Worm (Caenorhabditis elegans) whole organism, L2 larva: ENCODE measurements around the gene npp-10.

Source experiments
- F13H6.1 ChIP-seq: sonication (generic microtip); optimal IDR thresholded peaks from 2 replicates; lab custom pipeline; 2016; ENCODE audit warnings: missing genetic modification characterization, missing compliant biosample characterization
- R02D3.7 ChIP-seq: fragments of 150-350 bp; optimal IDR thresholded peaks from 2 replicates; lab custom pipeline; 2014; ENCODE audit warnings: missing biosample characterization, missing genetic modification characterization
- Y55F3AM.14 ChIP-seq: fragments of 200-800 bp; sonication (Bioruptor generic); optimal IDR thresholded peaks from 2 replicates; lab custom pipeline; 2018; ENCODE audit warnings: mild to moderate bottlenecking, missing genetic modification characterization, missing compliant biosample characterization
- ZK546.5 ChIP-seq: sonication (generic microtip); optimal IDR thresholded peaks from 2 replicates; lab custom pipeline; 2017; ENCODE audit warnings: missing biosample characterization, missing genetic modification characterization
- blmp-1 ChIP-seq: sonication (generic microtip); optimal IDR thresholded peaks from 2 replicates; lab custom pipeline; 2017; ENCODE audit warnings: missing genetic modification characterization, mild to moderate bottlenecking, missing compliant biosample characterization, antibody characterized with exemption, moderate library complexity; ENCODE audit not compliant: insufficient read depth
- ceh-82 ChIP-seq: fragments of 150-350 bp; optimal IDR thresholded peaks from 2 replicates; lab custom pipeline; 2014; ENCODE audit warnings: missing biosample characterization, missing genetic modification characterization
- crh-2 ChIP-seq: sonication (generic microtip); optimal IDR thresholded peaks from 2 replicates; lab custom pipeline; 2017; ENCODE audit warnings: missing biosample characterization, missing genetic modification characterization
- elt-1 ChIP-seq: fragments of 150-350 bp; optimal IDR thresholded peaks from 2 replicates; lab custom pipeline; 2014; ENCODE audit warnings: missing biosample characterization, missing genetic modification characterization
- fos-1 ChIP-seq: fragments of 150-350 bp; optimal IDR thresholded peaks from 2 replicates; lab custom pipeline; 2014; ENCODE audit warnings: missing biosample characterization, missing genetic modification characterization
- gmeb-1 ChIP-seq: fragments of 150-350 bp; optimal IDR thresholded peaks from 2 replicates; lab custom pipeline; 2014; ENCODE audit warnings: missing biosample characterization, missing genetic modification characterization
- lin-39 ChIP-seq: fragments of 150-350 bp; optimal IDR thresholded peaks from 2 replicates; lab custom pipeline; 2014; ENCODE audit warnings: missing biosample characterization, missing genetic modification reagents, missing genetic modification characterization
- lsy-2 ChIP-seq, 2 experiments: fragments of 150-350 bp in 1 of 2; sonication (generic microtip) in 1 of 2; optimal IDR thresholded peaks; 2 replicates each; lab custom pipeline; 2014 to 2017; ENCODE audit warnings: missing biosample characterization in 2 of 2, missing genetic modification characterization in 2 of 2
- mbf-1 ChIP-seq: sonication (generic microtip); optimal IDR thresholded peaks from 2 replicates; lab custom pipeline; 2017; ENCODE audit warnings: missing biosample characterization, missing genetic modification characterization
- mdl-1 ChIP-seq, 2 experiments: fragments of 150-350 bp in 1 of 2; sonication (generic microtip) in 1 of 2; optimal IDR thresholded peaks; 2 replicates each; lab custom pipeline; 2017; ENCODE audit warnings: missing biosample characterization in 2 of 2, missing genetic modification characterization in 2 of 2
- nhr-129 ChIP-seq: fragments of 150-350 bp; optimal IDR thresholded peaks from 2 replicates; lab custom pipeline; 2014; ENCODE audit warnings: missing biosample characterization, missing genetic modification characterization
- nhr-21 ChIP-seq: fragments of 150-350 bp; optimal IDR thresholded peaks from 2 replicates; lab custom pipeline; 2014; ENCODE audit warnings: missing biosample characterization, missing genetic modification characterization
- nhr-237 ChIP-seq: fragments of 150-350 bp; optimal IDR thresholded peaks from 2 replicates; lab custom pipeline; 2014; ENCODE audit warnings: missing biosample characterization, missing genetic modification characterization
- nhr-25 ChIP-seq: fragments of 150-350 bp; sonication (generic microtip); optimal IDR thresholded peaks from 3 replicates; lab custom pipeline; 2014; ENCODE audit warnings: missing biosample characterization, missing genetic modification characterization
- peb-1 ChIP-seq: fragments of 150-350 bp; optimal IDR thresholded peaks from 2 replicates; lab custom pipeline; 2014; ENCODE audit warnings: missing biosample characterization, missing genetic modification characterization
- skn-1 ChIP-seq: sonication (generic microtip); optimal IDR thresholded peaks from 2 replicates; lab custom pipeline; 2017; ENCODE audit warnings: missing biosample characterization, missing genetic modification characterization
- sma-3 ChIP-seq: sonication (generic microtip); optimal IDR thresholded peaks from 2 replicates; lab custom pipeline; 2016; ENCODE audit warnings: missing genetic modification reagents, missing genetic modification characterization, missing compliant biosample characterization
- sma-9 ChIP-seq, 2 experiments: fragments of 150-350 bp in 1 of 2; sonication (generic microtip) in 1 of 2; optimal IDR thresholded peaks; 2 replicates each; lab custom pipeline; 2014 to 2016; ENCODE audit warnings: missing genetic modification characterization in 2 of 2, mild to moderate bottlenecking in 1 of 2, missing biosample characterization in 1 of 2, missing compliant biosample characterization in 1 of 2, missing genetic modification reagents in 1 of 2, moderate library complexity in 1 of 2
- snpc-4 ChIP-seq: fragments of 150-350 bp; optimal IDR thresholded peaks from 2 replicates; lab custom pipeline; 2014; ENCODE audit warnings: missing biosample characterization, missing genetic modification characterization
- unc-55 ChIP-seq: fragments of 150-350 bp; sonication (generic microtip); optimal IDR thresholded peaks from 3 replicates; lab custom pipeline; 2014; ENCODE audit warnings: missing biosample characterization, missing genetic modification reagents, missing genetic modification characterization
- zag-1 ChIP-seq: fragments of 150-350 bp; optimal IDR thresholded peaks from 2 replicates; lab custom pipeline; 2014; ENCODE audit warnings: missing biosample characterization, missing genetic modification characterization
- ztf-11 ChIP-seq: sonication (generic microtip); optimal IDR thresholded peaks from 2 replicates; lab custom pipeline; 2017; ENCODE audit warnings: missing biosample characterization, missing genetic modification characterization
- ztf-4 ChIP-seq: fragments of 150-350 bp; optimal IDR thresholded peaks from 2 replicates; lab custom pipeline; 2014; ENCODE audit warnings: missing biosample characterization, missing genetic modification characterization

npp-10 gene

DNA sequence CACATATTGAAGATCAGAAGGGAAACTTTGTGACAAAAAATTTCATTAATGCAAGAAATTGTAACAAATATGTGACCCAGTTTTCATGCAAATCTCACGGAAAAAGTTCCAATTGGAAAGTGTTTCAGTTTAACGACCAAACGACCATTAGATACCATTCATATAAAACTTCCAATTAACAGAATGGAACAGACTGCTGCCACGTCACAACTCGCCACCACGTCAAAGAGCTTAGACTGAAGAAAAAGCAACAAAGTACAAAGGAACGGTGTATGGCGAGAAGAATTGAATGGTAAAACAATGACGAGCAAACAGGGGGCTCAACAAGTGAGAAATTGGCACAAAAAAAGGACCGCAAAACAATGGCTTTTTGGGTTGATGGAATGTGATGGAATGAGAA lies 34.0 kb downstream of the npp-10 start, which contains the start of gene T04C9.3:
Gene T04C9.3, plus strand, starts transcription at position 301 of the 400 bp plus-strand sequence.
- no peak for TF ChIP-seq gmeb-1
- TF ChIP-seq nhr-21 (tag; lab: Kevin White, UChicago) = no peak
- TF ChIP-seq ztf-4 = no peak
- no peak for TF ChIP-seq lin-39
- no peak for TF ChIP-seq nhr-237
- no peak for TF ChIP-seq zag-1 (tag; lab: Kevin White, UChicago)
- TF ChIP-seq R02D3.7 = no peak
- TF ChIP-seq Y55F3AM.14 (GFP tag; lab: Kevin White, UChicago) = no peak
- no peak for TF ChIP-seq peb-1 (tag; lab: Kevin White, UChicago)
- no peak for TF ChIP-seq crh-2 (tag; lab: Kevin White, UChicago)
- TF ChIP-seq blmp-1 (tag; lab: Kevin White, UChicago) = no peak
- TF ChIP-seq ztf-11 (tag; lab: Kevin White, UChicago) = no peak
- no peak for TF ChIP-seq elt-1 (tag; lab: Kevin White, UChicago)
- TF ChIP-seq snpc-4 (tag; lab: Kevin White, UChicago) = no peak
- no peak for TF ChIP-seq unc-55 (GFP tag; lab: Kevin White, UChicago)

- no peak for TF ChIP-seq mbf-1 (tag; lab: Kevin White, UChicago)
- TF ChIP-seq nhr-25 (tag; lab: Kevin White, UChicago) = peak; percentile 31
- no peak for TF ChIP-seq nhr-129 (tag; lab: Kevin White, UChicago)
- TF ChIP-seq sma-3 (GFP tag; lab: Kevin White, UChicago) = peak; percentile 26
- no peak for TF ChIP-seq mdl-1 (tag; optimal IDR thresholded peaks at IDR 0.05; lab: Kevin White, UChicago)
- TF ChIP-seq ZK546.5 (tag; lab: Kevin White, UChicago) = no peak
- no peak for TF ChIP-seq ceh-82 (tag; lab: Kevin White, UChicago)
These were observed 36.5 kb downstream of the npp-10 start for ce11 chrIII:5982753-5983390.

DNA sequence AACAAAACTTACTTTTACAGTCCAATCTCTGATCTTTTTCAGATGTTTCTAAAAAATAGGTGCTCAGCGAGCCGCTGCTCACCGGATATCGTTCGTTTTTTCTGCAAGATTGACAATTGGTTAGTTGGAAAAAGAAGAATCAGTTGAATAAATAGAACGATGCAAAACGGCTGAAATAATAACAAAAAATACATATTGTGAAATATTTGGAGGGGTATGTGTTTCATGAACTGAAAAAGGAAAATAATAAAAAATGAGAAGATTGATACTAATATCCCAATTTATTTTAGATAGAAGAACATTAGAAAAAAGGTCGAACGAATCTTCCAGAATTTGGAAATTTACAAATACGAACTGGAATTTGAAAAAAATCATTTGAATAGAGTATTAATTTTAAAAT lies 37.3 kb downstream of the npp-10 start, which contains the start of gene frm-2:
Gene frm-2, minus strand, starts transcription at position 101 of the 400 bp plus-strand sequence.
- TF ChIP-seq lsy-2 (tag; optimal IDR thresholded peaks at IDR 0.05; lab: Kevin White, UChicago) (no peak), mdl-1 (tag; optimal IDR thresholded peaks at IDR 0.05; lab: Kevin White, UChicago) (no peak)

- TF ChIP-seq gmeb-1 = peak; percentile 2
- TF ChIP-seq elt-1 (tag; lab: Kevin White, UChicago) = no peak
- TF ChIP-seq skn-1 (tag; lab: Kevin White, UChicago) = peak; percentile 68
- peak; percentile 95 for TF ChIP-seq fos-1
These were observed 38.0 kb downstream of the npp-10 start for ce11 chrIII:5981407-5981806.

DNA sequence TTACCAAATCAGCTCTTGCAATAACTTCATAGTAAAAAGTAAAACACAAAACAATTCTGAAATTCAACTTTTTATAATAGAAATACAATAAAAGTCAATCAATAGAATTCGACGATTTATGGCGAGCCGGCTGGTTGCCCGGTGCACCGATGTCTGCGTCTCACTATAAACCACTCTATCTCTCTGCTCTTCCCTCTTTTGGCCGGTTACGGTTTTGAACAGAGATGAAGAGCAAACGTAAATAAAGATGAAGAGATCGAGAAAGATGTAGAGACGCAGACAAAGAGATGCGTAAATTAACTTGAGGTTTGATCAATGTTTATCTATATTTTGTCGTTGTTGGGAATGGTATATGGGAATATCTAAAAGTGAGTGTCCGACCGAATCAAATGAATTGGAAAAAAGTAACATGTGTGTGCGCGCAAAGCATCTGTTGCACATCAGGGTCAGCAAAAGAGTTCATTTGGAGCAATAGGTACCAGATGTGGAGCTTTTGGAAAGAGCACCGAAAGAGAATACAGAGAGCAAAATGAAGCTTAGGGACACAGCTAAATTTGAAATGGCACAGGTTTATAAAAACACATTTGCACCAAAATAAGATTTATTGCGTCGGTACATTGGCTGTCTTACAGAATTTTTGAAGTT lies 39.0 kb downstream of the npp-10 start:
- TF ChIP-seq F13H6.1 (tag; lab: Kevin White, UChicago) (peak; percentile 29), ZK546.5 (tag; lab: Kevin White, UChicago) (no peak), sma-9 (GFP tag; optimal IDR thresholded peaks at IDR 0.05; lab: Kevin White, UChicago) (peak; percentile 8), sma-9 (tag; optimal IDR thresholded peaks at IDR 0.05; lab: Kevin White, UChicago) (no peak)

DNA sequence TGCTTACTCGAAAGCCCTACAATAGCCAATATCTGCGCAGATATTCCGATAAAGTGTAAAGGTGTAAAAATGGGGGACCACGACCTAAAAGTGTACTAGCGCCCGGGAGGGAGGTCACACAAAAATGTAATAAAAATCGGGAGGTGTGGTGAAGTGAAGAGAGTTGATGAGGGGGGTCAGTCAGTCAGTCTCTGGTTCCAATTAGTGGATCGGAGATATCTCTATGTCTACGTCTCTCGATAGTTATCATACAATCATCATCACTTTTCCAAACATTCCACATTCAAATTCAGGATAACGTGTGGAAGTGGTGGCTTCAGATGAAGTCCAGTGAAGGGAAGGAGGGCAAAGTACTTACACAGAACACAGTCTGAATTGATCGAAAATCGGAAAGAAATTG lies 43.3 kb downstream of the npp-10 start:
- TF ChIP-seq nhr-129 (tag; lab: Kevin White, UChicago) (peak; percentile 4), sma-9 (GFP tag; optimal IDR thresholded peaks at IDR 0.05; lab: Kevin White, UChicago) (no peak), sma-9 (tag; optimal IDR thresholded peaks at IDR 0.05; lab: Kevin White, UChicago) (no peak)
